Fruit fly (Drosophila melanogaster): ENCODE measurements around the gene Mnat9.
A peak's percentile ranks its signal among the peaks of the same experiment; 100 is the strongest.

The Mnat9 gene

DNA sequence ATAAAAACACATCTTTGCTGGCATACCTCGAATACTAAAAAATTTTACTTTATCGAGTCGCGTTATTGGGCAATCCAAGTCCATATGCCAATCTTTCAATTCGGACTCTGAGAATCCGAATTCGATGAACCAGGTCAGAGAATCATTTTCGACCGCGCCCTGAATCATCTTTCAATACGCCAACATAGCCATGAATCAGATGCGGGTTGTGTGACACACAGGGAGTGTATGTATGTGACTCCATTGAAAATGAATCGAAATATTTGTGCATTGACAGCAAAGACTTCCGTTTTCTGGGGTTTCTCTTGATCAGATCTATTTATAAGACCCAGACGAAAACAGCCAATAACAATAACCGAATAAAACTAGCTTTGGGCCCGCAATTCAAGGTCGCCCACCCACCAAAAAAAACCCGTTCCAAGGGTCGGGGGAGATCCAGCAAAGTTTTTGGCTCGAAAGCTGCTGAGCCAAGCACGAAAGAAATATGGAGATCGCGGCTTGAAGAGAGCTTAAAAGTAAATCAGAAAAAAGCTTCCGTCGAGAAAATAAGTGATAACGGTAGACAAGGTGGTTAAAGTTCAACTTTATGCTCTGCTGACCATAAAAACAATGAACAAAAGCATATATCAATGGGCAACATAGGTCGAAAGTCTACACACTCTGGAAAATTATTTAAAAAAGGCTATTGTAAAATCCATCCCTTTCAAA is 11.4 kb downstream of the Mnat9 start:
- TF ChIP-seq tj (GFP tag; optimal IDR thresholded peaks at IDR 0.05) (peak; percentile 69), ovo (GFP tag; optimal IDR thresholded peaks at IDR 0.05) (peak; percentile 27), CG14711 (tag; optimal IDR thresholded peaks at IDR 0.05) (no peak), CG5204 (GFP tag; optimal IDR thresholded peaks at IDR 0.05) (no peak)

DNA sequence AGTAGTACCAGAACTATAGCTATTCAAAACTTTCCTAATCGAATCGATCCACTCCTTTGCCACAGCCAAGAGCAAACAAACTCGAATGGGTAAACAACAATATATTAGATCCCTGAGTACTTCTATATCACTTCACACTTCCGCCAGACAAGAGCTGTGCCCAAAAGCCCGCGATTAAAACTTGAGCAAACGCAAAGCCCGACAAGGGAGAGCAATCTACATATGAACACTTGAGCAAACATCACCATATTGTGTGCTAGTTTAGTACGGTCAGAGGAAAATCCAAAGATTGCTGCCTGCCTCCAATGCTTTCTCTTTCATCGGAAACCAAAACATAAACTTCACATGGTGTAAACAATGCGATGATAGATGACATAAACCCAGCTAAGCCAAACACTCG is 12.3 kb downstream of the Mnat9 start:
- TF ChIP-seq tj (GFP tag; optimal IDR thresholded peaks at IDR 0.05) (no peak), CG1620 (GFP tag; optimal IDR thresholded peaks at IDR 0.05) (peak; percentile 15), cnc (optimal IDR thresholded peaks at IDR 0.05) (no peak)

DNA sequence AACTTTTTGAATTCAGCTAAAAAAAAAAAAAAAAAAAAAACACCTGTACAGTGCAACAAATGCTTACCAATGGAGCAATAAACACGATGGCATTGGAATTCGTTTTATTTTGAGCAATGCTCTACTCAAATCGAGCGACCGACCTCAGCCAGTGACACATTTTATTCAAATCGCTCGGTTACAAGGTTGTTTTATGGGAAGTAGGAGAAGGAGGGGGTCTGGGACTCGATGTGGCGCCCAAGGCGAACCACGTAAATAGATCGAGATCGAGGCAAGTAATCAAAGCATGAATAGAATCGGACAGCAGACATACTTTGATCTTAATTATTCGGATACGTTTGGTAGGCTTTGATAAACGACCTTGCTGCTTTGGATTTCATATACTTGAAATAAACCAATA is 12.7 kb downstream of the Mnat9 start:
- no peak for TF ChIP-seq CG12768 (GFP tag; optimal IDR thresholded peaks at IDR 0.05)
- TF ChIP-seq cnc (optimal IDR thresholded peaks at IDR 0.05) = no peak
- no peak for TF ChIP-seq pad (GFP tag; optimal IDR thresholded peaks at IDR 0.05)
- no peak for TF ChIP-seq CG14711 (tag; optimal IDR thresholded peaks at IDR 0.05)
- TF ChIP-seq Crg-1 (GFP tag; optimal IDR thresholded peaks at IDR 0.05) = no peak
- no peak for TF ChIP-seq cic (GFP tag; optimal IDR thresholded peaks at IDR 0.05)
- no peak for TF ChIP-seq Mnt (GFP tag; optimal IDR thresholded peaks at IDR 0.05)
- no peak for TF ChIP-seq toe (GFP tag; optimal IDR thresholded peaks at IDR 0.05)
- TF ChIP-seq kay (GFP tag; ENCODE audit: borderline replicate concordance) = no peak

DNA sequence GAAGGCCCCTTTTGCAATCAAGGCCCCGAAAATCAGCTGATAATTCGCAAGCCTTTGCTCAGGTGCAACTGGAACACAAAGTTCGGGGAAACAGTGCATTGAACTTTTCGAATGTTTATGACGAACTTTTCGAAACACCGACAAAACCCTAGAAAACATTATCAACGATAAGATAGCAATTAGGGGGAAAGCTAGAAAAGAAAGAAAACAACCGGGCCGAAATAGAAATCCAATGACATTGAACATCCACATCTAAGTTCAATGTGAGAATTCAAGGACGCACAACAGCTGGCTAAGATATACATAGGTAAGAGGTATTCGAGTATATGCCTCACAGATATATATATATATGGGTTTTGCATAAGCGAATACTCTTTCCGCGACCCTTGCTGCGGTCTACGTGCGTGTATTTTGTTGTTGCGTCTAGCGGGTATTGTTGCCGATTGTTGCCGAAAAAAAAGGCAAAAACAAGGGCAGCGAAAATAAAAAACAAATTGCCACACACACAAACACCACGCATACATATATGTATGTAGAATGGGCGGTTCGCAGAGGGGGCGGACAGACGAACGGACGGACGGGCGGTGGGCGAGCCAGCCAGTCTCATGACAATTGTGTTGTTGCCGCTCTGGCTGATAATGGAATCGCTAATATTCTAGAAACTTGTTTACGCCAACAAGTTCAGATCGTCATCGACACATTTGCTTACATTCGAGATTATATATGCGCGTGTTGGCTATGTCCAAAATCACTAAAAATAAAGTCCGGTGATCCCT is 16.2 kb downstream of the Mnat9 start:
- TF ChIP-seq kay (GFP tag; ENCODE audit: borderline replicate concordance) (peak; percentile 53), cic (GFP tag; optimal IDR thresholded peaks at IDR 0.05) (peak; percentile 75), CG7045 (GFP tag; optimal IDR thresholded peaks at IDR 0.05) (peak; percentile 22), Crg-1 (GFP tag; optimal IDR thresholded peaks at IDR 0.05) (no peak), CG12768 (GFP tag; optimal IDR thresholded peaks at IDR 0.05) (peak; percentile 18), CG14711 (tag; optimal IDR thresholded peaks at IDR 0.05) (no peak)

DNA sequence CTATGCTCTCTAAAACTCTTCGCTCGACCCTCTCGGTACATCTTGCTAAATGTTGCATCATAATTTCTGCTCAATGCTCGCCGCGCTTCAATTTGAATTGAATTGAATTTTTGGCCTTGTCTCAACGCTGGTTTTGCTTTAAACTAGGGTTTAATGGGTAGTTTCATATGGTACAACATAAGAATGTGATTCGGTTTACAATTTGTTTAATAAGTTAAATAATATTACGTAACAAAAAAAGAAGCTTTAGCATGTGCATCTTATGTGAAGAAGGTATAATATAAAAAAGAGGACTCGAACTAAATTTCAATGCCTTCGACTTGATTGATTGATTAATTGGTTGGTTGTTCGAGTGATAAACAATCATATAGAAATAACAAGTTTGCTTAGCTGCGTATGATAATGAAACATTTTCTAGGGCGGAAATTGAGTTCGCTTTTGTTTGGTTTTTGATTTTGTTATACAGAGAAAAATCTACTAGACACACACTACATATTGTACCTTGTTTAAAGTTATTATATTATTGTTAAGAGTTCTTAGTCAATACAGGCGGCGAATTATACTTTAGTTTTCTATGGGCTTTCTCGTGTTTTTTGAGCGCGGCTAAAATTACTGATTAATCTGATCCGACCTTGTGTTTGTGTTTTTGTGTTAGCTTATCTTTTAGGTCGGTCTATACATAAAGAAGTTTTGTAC is 18.1 kb downstream of the Mnat9 start:
- peak; percentile 71 for TF ChIP-seq kay (GFP tag; ENCODE audit: borderline replicate concordance)
- no peak for TF ChIP-seq ovo (GFP tag; optimal IDR thresholded peaks at IDR 0.05)

DNA sequence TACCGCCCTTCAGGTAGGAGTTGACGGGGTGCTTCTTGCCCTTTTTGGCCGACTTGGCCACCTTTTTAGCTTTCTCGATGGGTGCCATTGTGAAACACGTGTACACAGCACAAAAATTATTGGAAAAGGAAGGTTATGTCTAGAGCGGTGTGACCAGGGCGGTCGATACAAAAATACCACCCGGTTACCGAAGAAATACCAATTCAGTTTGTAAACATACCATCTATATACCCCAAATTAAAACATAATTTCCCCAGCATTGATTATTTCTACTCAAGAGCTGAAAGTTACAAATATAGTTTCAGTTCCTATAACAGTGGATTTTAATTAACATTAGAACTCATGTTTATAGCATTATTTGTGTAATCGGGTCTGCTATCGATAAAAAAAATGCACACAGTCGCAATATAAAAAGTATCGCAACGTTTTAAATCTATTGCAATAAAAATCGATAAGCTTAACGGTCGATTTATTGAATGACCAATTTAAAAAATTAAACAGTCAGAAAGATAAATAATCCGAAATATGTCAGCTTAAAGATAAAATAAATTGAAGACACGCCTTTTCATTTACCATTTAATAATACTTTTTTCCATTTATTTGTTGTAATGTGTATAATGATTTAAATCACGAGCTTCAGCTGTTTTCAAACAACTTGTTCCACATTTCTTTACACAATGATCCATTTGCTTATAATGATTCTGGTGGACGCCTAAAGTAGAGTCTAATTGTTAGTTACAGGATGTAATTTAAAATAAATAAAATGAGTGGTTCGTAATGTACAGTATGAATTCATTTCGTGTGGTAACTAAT is 19.7 kb downstream of the Mnat9 start, which contains the start of gene RpL6:
Gene RpL6, minus strand, starts transcription at position 134 of the 813 bp plus-strand sequence.
- TF ChIP-seq Crg-1 (GFP tag; optimal IDR thresholded peaks at IDR 0.05) = peak; percentile 11
- TF ChIP-seq Mnt (GFP tag; optimal IDR thresholded peaks at IDR 0.05) = peak; percentile 96
- TF ChIP-seq pad (GFP tag; optimal IDR thresholded peaks at IDR 0.05) = peak; percentile 13
- no peak for TF ChIP-seq CG1620 (GFP tag; optimal IDR thresholded peaks at IDR 0.05)
- peak; percentile 62 for TF ChIP-seq CG11617 (GFP tag; optimal IDR thresholded peaks at IDR 0.05)
- peak; percentile 47 for TF ChIP-seq bab1 (GFP tag; optimal IDR thresholded peaks at IDR 0.05)
- no peak for TF ChIP-seq cnc (optimal IDR thresholded peaks at IDR 0.05)
- TF ChIP-seq CG7101 (tag; optimal IDR thresholded peaks at IDR 0.05) = peak; percentile 23
- TF ChIP-seq CG5204 (GFP tag; optimal IDR thresholded peaks at IDR 0.05) = no peak
- TF ChIP-seq CG33017 (tag; optimal IDR thresholded peaks at IDR 0.05) = no peak
- TF ChIP-seq CG12768 (GFP tag; optimal IDR thresholded peaks at IDR 0.05) = peak; percentile 12
- peak; percentile 43 for TF ChIP-seq CG14711 (tag; optimal IDR thresholded peaks at IDR 0.05)
- no peak for TF ChIP-seq CG7045 (GFP tag; optimal IDR thresholded peaks at IDR 0.05)
- peak; percentile 22 for TF ChIP-seq tj (GFP tag; optimal IDR thresholded peaks at IDR 0.05)
- peak; percentile 80 for TF ChIP-seq kay (GFP tag; ENCODE audit: borderline replicate concordance)
- TF ChIP-seq cic (GFP tag; optimal IDR thresholded peaks at IDR 0.05) = peak; percentile 29

DNA sequence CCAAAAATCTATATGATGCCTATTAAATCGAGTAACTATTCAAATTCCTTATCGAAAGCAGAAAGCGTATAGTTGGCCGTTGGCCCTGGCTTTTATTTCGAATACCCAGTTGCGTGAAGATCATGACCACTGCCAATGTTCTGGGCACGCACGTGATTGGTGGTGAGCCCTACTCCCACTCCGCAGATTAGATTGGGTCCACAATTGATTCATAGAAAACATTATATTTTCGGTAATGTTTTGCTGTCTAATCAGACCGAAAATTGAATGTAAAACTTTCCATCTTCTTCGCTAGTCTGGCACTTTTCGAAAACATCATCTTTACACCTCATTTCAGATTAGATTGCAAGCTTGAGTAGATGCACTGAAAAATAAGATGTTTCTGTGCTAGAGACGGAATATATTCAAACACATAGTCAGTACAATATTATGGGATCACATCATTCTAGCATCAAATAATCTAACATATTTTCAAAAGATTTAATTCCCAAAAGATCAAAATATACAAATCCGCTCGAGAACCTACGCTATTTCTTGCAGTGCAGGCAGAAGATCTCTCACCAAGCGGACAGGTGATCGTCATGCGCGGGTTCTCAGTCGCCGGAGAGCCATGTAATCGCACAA is 23.6 kb downstream of the Mnat9 start, which contains the start of gene CG1774:
Gene CG1774, plus strand, starts transcription at position 548 of the 624 bp plus-strand sequence.
- TF ChIP-seq Crg-1 (GFP tag; optimal IDR thresholded peaks at IDR 0.05) = peak; percentile 77
- peak; percentile 96 for TF ChIP-seq CG7101 (tag; optimal IDR thresholded peaks at IDR 0.05)
- TF ChIP-seq kay (GFP tag; ENCODE audit: borderline replicate concordance) = peak; percentile 97
- peak; percentile 97 for TF ChIP-seq CG12768 (GFP tag; optimal IDR thresholded peaks at IDR 0.05)
- TF ChIP-seq bab1 (GFP tag; optimal IDR thresholded peaks at IDR 0.05) = peak; percentile 94
- TF ChIP-seq Mnt (GFP tag; optimal IDR thresholded peaks at IDR 0.05) = peak; percentile 91
- no peak for TF ChIP-seq toe (GFP tag; optimal IDR thresholded peaks at IDR 0.05)
- TF ChIP-seq CG7045 (GFP tag; optimal IDR thresholded peaks at IDR 0.05) = peak; percentile 91
- peak; percentile 96 for TF ChIP-seq Hr96 (GFP tag; optimal IDR thresholded peaks at IDR 0.05)
- peak; percentile 74 for TF ChIP-seq pad (GFP tag; optimal IDR thresholded peaks at IDR 0.05)
- TF ChIP-seq tj (GFP tag; optimal IDR thresholded peaks at IDR 0.05) = peak; percentile 86
- TF ChIP-seq cnc (optimal IDR thresholded peaks at IDR 0.05) = no peak
- no peak for TF ChIP-seq CG5204 (GFP tag; optimal IDR thresholded peaks at IDR 0.05)
- peak; percentile 85 for TF ChIP-seq Clk (GFP tag; optimal IDR thresholded peaks at IDR 0.05)
- peak; percentile 90 for TF ChIP-seq CG14711 (tag; optimal IDR thresholded peaks at IDR 0.05)
- peak; percentile 46 for TF ChIP-seq ovo (GFP tag; optimal IDR thresholded peaks at IDR 0.05)
- TF ChIP-seq cic (GFP tag; optimal IDR thresholded peaks at IDR 0.05) = peak; percentile 93
- TF ChIP-seq CG33017 (tag; optimal IDR thresholded peaks at IDR 0.05) = peak; percentile 97
- TF ChIP-seq CG11617 (GFP tag; optimal IDR thresholded peaks at IDR 0.05) = peak; percentile 97
- TF ChIP-seq CG1620 (GFP tag; optimal IDR thresholded peaks at IDR 0.05) = peak; percentile 78
